Worm (Caenorhabditis elegans) whole organism, L4 larva: ENCODE results near the gene txdc-9.

Experiments used
- F49E8.2 ChIP-seq: sonication (generic microtip); optimal IDR thresholded peaks from 2 replicates; lab custom pipeline; 2016; ENCODE audit warnings: missing compliant biosample characterization, mild to moderate bottlenecking, missing genetic modification characterization, borderline replicate concordance
- T26A8.4 ChIP-seq: fragments of 200-800 bp; sonication (Bioruptor generic); IDR thresholded peaks from 2 replicates; pipeline ENCODE4 v1.3.6; 2022; ENCODE audit warnings: missing genetic modification characterization, missing compliant biosample characterization
- Y5F2A.4 ChIP-seq: fragments of 200-800 bp; sonication (Bioruptor generic); optimal IDR thresholded peaks from 2 replicates; lab custom pipeline; 2018; ENCODE audit warnings: mild to moderate bottlenecking, missing genetic modification characterization, missing compliant biosample characterization
- ZK337.2 ChIP-seq: fragments of 200-800 bp; sonication (Bioruptor generic); IDR thresholded peaks from 2 replicates; pipeline ENCODE4 v1.3.6; 2022; ENCODE audit warnings: missing genetic modification reagents, missing genetic modification characterization, missing compliant biosample characterization
- ceh-20 ChIP-seq: fragments of 200-800 bp; sonication (Bioruptor generic); IDR thresholded peaks from 2 replicates; pipeline ENCODE4 v1.3.6; 2022; ENCODE audit warnings: missing genetic modification reagents, missing genetic modification characterization, missing compliant biosample characterization
- daf-12 ChIP-seq: fragments of 150-350 bp; optimal IDR thresholded peaks from 2 replicates; lab custom pipeline; 2014; ENCODE audit warnings: missing biosample characterization, missing genetic modification reagents, missing genetic modification characterization
- daf-16 ChIP-seq, 3 experiments: sonication (generic microtip); optimal IDR thresholded peaks; 2 replicates each; lab custom pipeline; 2016 to 2017; ENCODE audit warnings: missing genetic modification characterization in 3 of 3, missing genetic modification reagents in 3 of 3, mild to moderate bottlenecking in 2 of 3, missing compliant biosample characterization in 2 of 3, missing biosample characterization in 1 of 3, moderate library complexity in 1 of 3
- dpl-1 ChIP-seq: fragments of 150-350 bp; optimal IDR thresholded peaks from 2 replicates; lab custom pipeline; 2014; ENCODE audit warnings: missing biosample characterization, missing genetic modification reagents, missing genetic modification characterization
- duxl-1 ChIP-seq: sonication (generic microtip); optimal IDR thresholded peaks from 2 replicates; lab custom pipeline; 2016; ENCODE audit warnings: mild to moderate bottlenecking, missing genetic modification characterization, moderate library complexity, missing compliant biosample characterization; ENCODE audit not compliant: poor library complexity
- fos-1 ChIP-seq: fragments of 150-350 bp; optimal IDR thresholded peaks from 2 replicates; lab custom pipeline; 2014; ENCODE audit warnings: missing biosample characterization, missing genetic modification characterization
- gei-8 ChIP-seq: fragments of 200-800 bp; sonication (Bioruptor generic); optimal IDR thresholded peaks from 2 replicates; lab custom pipeline; 2018; ENCODE audit warnings: mild to moderate bottlenecking, missing genetic modification characterization, missing compliant biosample characterization
- hlh-11 ChIP-seq: fragments of 200-800 bp; sonication (Bioruptor generic); optimal IDR thresholded peaks from 2 replicates; lab custom pipeline; 2018; ENCODE audit warnings: mild to moderate bottlenecking, missing genetic modification characterization, missing compliant biosample characterization
- hlh-30 ChIP-seq: sonication (generic microtip); optimal IDR thresholded peaks from 2 replicates; lab custom pipeline; 2017; ENCODE audit warnings: antibody characterized with exemption, mild to moderate bottlenecking, missing genetic modification characterization, missing compliant biosample characterization; ENCODE audit not compliant: insufficient read depth
- hmg-1.1 ChIP-seq: fragments of 200-800 bp; sonication (Bioruptor generic); IDR thresholded peaks from 2 replicates; pipeline ENCODE4 v1.3.6; 2022; ENCODE audit warnings: missing genetic modification reagents, missing genetic modification characterization, missing compliant biosample characterization
- lin-15B ChIP-seq: fragments of 150-350 bp; sonication (generic microtip); optimal IDR thresholded peaks from 3 replicates; lab custom pipeline; 2014; ENCODE audit warnings: missing biosample characterization, missing genetic modification characterization
- lin-29 ChIP-seq: fragments of 200-800 bp; sonication (Bioruptor generic); IDR thresholded peaks from 2 replicates; pipeline ENCODE4 v1.3.6; 2022; ENCODE audit warnings: missing genetic modification reagents, missing genetic modification characterization, missing compliant biosample characterization
- lin-38 ChIP-seq: fragments of 200-800 bp; sonication (Bioruptor generic); IDR thresholded peaks from 2 replicates; pipeline ENCODE4 v1.3.6; 2022; ENCODE audit warnings: missing genetic modification reagents, missing genetic modification characterization, missing compliant biosample characterization
- lir-3 ChIP-seq: sonication (generic microtip); optimal IDR thresholded peaks from 2 replicates; lab custom pipeline; 2016; ENCODE audit warnings: mild to moderate bottlenecking, missing genetic modification characterization, missing compliant biosample characterization
- lsy-2 ChIP-seq, 2 experiments: fragments of 150-350 bp in 1 of 2; sonication (generic microtip) in 1 of 2; optimal IDR thresholded peaks; 2 replicates each; lab custom pipeline; 2014 to 2017; ENCODE audit warnings: missing biosample characterization in 2 of 2, missing genetic modification characterization in 2 of 2
- madf-9 ChIP-seq: fragments of 200-800 bp; sonication (Bioruptor generic); conservative IDR thresholded peaks from 2 replicates; pipeline ENCODE4 v1.3.6; 2022; ENCODE audit warnings: missing genetic modification reagents, missing genetic modification characterization, missing compliant biosample characterization
- mdt-29 ChIP-seq: fragments of 200-800 bp; sonication (Bioruptor generic); IDR thresholded peaks from 2 replicates; pipeline ENCODE4 v1.3.6; 2022; ENCODE audit warnings: missing genetic modification reagents, missing genetic modification characterization, missing compliant biosample characterization
- mep-1 ChIP-seq: fragments of 150-350 bp; sonication (generic microtip); optimal IDR thresholded peaks from 3 replicates; lab custom pipeline; 2014; ENCODE audit warnings: missing biosample characterization, missing genetic modification characterization
- mes-2 ChIP-seq: sonication (generic microtip); optimal IDR thresholded peaks from 2 replicates; lab custom pipeline; 2016; ENCODE audit warnings: missing genotype, mild to moderate bottlenecking, missing genetic modification characterization, missing compliant biosample characterization; ENCODE audit not compliant: poor library complexity, severe bottlenecking
- nhr-10 ChIP-seq: fragments of 150-350 bp; optimal IDR thresholded peaks from 2 replicates; lab custom pipeline; 2014; ENCODE audit warnings: missing biosample characterization, missing genetic modification characterization
- nhr-11 ChIP-seq: fragments of 150-350 bp; optimal IDR thresholded peaks from 2 replicates; lab custom pipeline; 2014; ENCODE audit warnings: missing biosample characterization, missing genetic modification characterization
- nhr-237 ChIP-seq: sonication (generic microtip); optimal IDR thresholded peaks from 2 replicates; lab custom pipeline; 2017; ENCODE audit warnings: missing biosample characterization, missing genetic modification characterization
- pha-4 ChIP-seq, 2 experiments: fragments of 150-350 bp in 1 of 2; fragments of 200-800 bp in 1 of 2; sonication (Bioruptor generic) in 1 of 2; IDR thresholded peaks in 1 of 2; optimal IDR thresholded peaks in 1 of 2; 2 replicates each; pipeline versions ENCODE4 v1.3.6 to Lab custom; 2014 to 2022; ENCODE audit warnings: missing genetic modification characterization in 2 of 2, missing genetic modification reagents in 2 of 2, missing biosample characterization in 1 of 2, missing compliant biosample characterization in 1 of 2
- saeg-2 ChIP-seq: fragments of 200-800 bp; sonication (Bioruptor generic); IDR thresholded peaks from 2 replicates; pipeline ENCODE4 v1.3.6; 2022; ENCODE audit warnings: missing genetic modification reagents, missing genetic modification characterization, missing compliant biosample characterization
- set-16 ChIP-seq: fragments of 200-800 bp; sonication (Bioruptor generic); IDR thresholded peaks from 2 replicates; pipeline ENCODE4 v1.3.6; 2022; ENCODE audit warnings: missing genetic modification reagents, missing genetic modification characterization, missing compliant biosample characterization
- skn-1 ChIP-seq: fragments of 150-350 bp; optimal IDR thresholded peaks from 2 replicates; lab custom pipeline; 2014; ENCODE audit warnings: missing biosample characterization, missing genetic modification characterization
- snpc-4 ChIP-seq: fragments of 150-350 bp; optimal IDR thresholded peaks from 2 replicates; lab custom pipeline; 2014; ENCODE audit warnings: missing biosample characterization, missing genetic modification characterization
- spr-1 ChIP-seq: sonication (generic microtip); optimal IDR thresholded peaks from 2 replicates; lab custom pipeline; 2016; ENCODE audit warnings: mild to moderate bottlenecking, missing genetic modification characterization, missing compliant biosample characterization
- spr-3 ChIP-seq: fragments of 200-800 bp; sonication (Bioruptor generic); optimal IDR thresholded peaks from 2 replicates; lab custom pipeline; 2018; ENCODE audit warnings: mild to moderate bottlenecking, missing genetic modification characterization, missing compliant biosample characterization
- tag-97 ChIP-seq: fragments of 200-800 bp; sonication (Bioruptor generic); IDR thresholded peaks from 2 replicates; pipeline ENCODE4 v1.3.6; 2022; ENCODE audit warnings: missing genetic modification characterization, missing compliant biosample characterization
- zfp-3 ChIP-seq: fragments of 200-800 bp; sonication (Bioruptor generic); conservative IDR thresholded peaks from 2 replicates; pipeline ENCODE4 v1.3.6; 2022; ENCODE audit warnings: missing genetic modification reagents, missing genetic modification characterization, missing compliant biosample characterization
- ztf-11 ChIP-seq: fragments of 150-350 bp; optimal IDR thresholded peaks from 2 replicates; lab custom pipeline; 2014; ENCODE audit warnings: missing biosample characterization, missing genetic modification characterization
- ztf-7 ChIP-seq: fragments of 150-350 bp; optimal IDR thresholded peaks from 2 replicates; lab custom pipeline; 2014; ENCODE audit warnings: missing biosample characterization, missing genetic modification characterization

txdc-9 gene

ce11 chrIII:6464113-6464571 is 32.2 kb downstream of the txdc-9 start (continued):
- TF ChIP-seq ztf-7 (no peak), ZK337.2 (GFP tag; lab: Robert Waterston, UW) (no peak), set-16 (GFP tag; lab: Robert Waterston, UW) (peak; percentile 100), tag-97 (GFP tag; lab: Robert Waterston, UW) (no peak), mes-2 (tag; lab: Kevin White, UChicago) (peak; percentile 71), spr-1 (tag; lab: Kevin White, UChicago) (peak; percentile 77), ztf-11 (tag; lab: Kevin White, UChicago) (no peak), gei-8 (GFP tag; lab: Kevin White, UChicago) (peak; percentile 86), lin-29 (GFP tag; lab: Robert Waterston, UW) (no peak; the same call in 1 of the 2 replicates), lsy-2 (tag; optimal IDR thresholded peaks at IDR 0.05; lab: Kevin White, UChicago) (peak; percentile 22 to 78), nhr-10 (tag; lab: Kevin White, UChicago) (peak; percentile 63), daf-16 (GFP tag; optimal IDR thresholded peaks at IDR 0.05; lab: Kevin White, UChicago) (peak; percentile 82 to 84), daf-16 (tag; optimal IDR thresholded peaks at IDR 0.05; lab: Kevin White, UChicago) (peak; percentile 94), fos-1 (tag; lab: Kevin White, UChicago) (no peak), mep-1 (tag; lab: Kevin White, UChicago) (peak; percentile 91), hlh-30 (tag; lab: Kevin White, UChicago) (peak; percentile 95), F49E8.2 (tag; lab: Kevin White, UChicago) (no peak), zfp-3 (GFP tag; lab: Robert Waterston, UW) (peak; percentile 87; the same call in 1 of the 2 replicates), saeg-2 (GFP tag; lab: Robert Waterston, UW) (peak; percentile 70; the same call in 1 of the 2 replicates), lin-15B (tag; lab: Kevin White, UChicago) (no peak)

- TF ChIP-seq hmg-1.1 (no peak), mdt-29 (GFP tag; lab: Robert Waterston, UW) (no peak), lir-3 (tag; lab: Kevin White, UChicago) (no peak), snpc-4 (no peak), nhr-237 (no peak), skn-1 (tag; lab: Kevin White, UChicago) (no peak), pha-4 (GFP tag; IDR thresholded peaks at IDR 0.05; lab: Robert Waterston, UW) (no peak), pha-4 (tag; optimal IDR thresholded peaks at IDR 0.05; lab: Kevin White, UChicago) (no peak), T26A8.4 (GFP tag; lab: Robert Waterston, UW) (no peak), Y5F2A.4 (GFP tag; lab: Kevin White, UChicago) (no peak), hlh-11 (tag; lab: Kevin White, UChicago) (no peak), lin-38 (GFP tag; lab: Robert Waterston, UW) (no peak), madf-9 (GFP tag; lab: Robert Waterston, UW) (no peak), mes-2 (tag; lab: Kevin White, UChicago) (no peak), duxl-1 (no peak), ceh-20 (GFP tag; lab: Robert Waterston, UW) (no peak), spr-3 (no peak), nhr-10 (tag; lab: Kevin White, UChicago) (no peak), dpl-1 (GFP tag; lab: Kevin White, UChicago) (no peak), daf-12 (no peak), nhr-11 (no peak)
These were observed 32.9 kb downstream of the txdc-9 start, which contains the start of gene nduf-2.2 for ce11 chrIII:6464913-6465312. Gene nduf-2.2 (plus strand): TSS chrIII:6465222.
